Fruit fly (Drosophila melanogaster) whole organism, prepupa: Measurements from ENCODE around the gene Prosbeta4R2.

Experiments used
- CG10631 ChIP-seq: fragments of 200-800 bp; sonication (Bioruptor generic); optimal IDR thresholded peaks from 2 replicates; lab custom pipeline; 2016; ENCODE audit warnings: missing biosample characterization, missing genetic modification characterization
- CG10669 ChIP-seq: fragments of 200-800 bp; sonication (Bioruptor generic); optimal IDR thresholded peaks from 3 replicates; lab custom pipeline; 2018; ENCODE audit warnings: missing biosample characterization, mild to moderate bottlenecking, missing genetic modification characterization, moderate library complexity
- CG11294 ChIP-seq: fragments of 200-800 bp; sonication (Bioruptor generic); IDR thresholded peaks from 2 replicates; pipeline ENCODE4 v1.3.6; 2022; ENCODE audit warnings: missing biosample characterization, missing genetic modification characterization
- CG11762 ChIP-seq: fragments of 200-800 bp; sonication (Bioruptor generic); optimal IDR thresholded peaks from 3 replicates; lab custom pipeline; 2016; ENCODE audit warnings: missing biosample characterization, missing genetic modification characterization; ENCODE audit not compliant: insufficient read depth
- CG15336 ChIP-seq: fragments of 200-800 bp; sonication (Bioruptor generic); IDR thresholded peaks from 2 replicates; pipeline ENCODE4 v1.3.6; 2022; ENCODE audit warnings: missing biosample characterization, missing genetic modification characterization
- CG16779 ChIP-seq: fragments of 200-800 bp; sonication (Bioruptor generic); optimal IDR thresholded peaks from 3 replicates; lab custom pipeline; 2017; ENCODE audit warnings: missing biosample characterization, mild to moderate bottlenecking, missing genetic modification characterization
- CG31627 ChIP-seq: fragments of 200-800 bp; sonication (Bioruptor generic); optimal IDR thresholded peaks from 3 replicates; lab custom pipeline; 2016; ENCODE audit warnings: missing biosample characterization, missing genetic modification characterization
- CG32006 ChIP-seq: fragments of 200-800 bp; sonication (Bioruptor generic); optimal IDR thresholded peaks from 3 replicates; lab custom pipeline; 2017; ENCODE audit warnings: missing biosample characterization, mild to moderate bottlenecking, missing genetic modification characterization
- CG34406 ChIP-seq: fragments of 200-800 bp; sonication (Bioruptor generic); optimal IDR thresholded peaks from 3 replicates; lab custom pipeline; 2016; ENCODE audit warnings: missing biosample characterization, missing genetic modification characterization
- CG3919 ChIP-seq: fragments of 200-800 bp; sonication (Bioruptor generic); optimal IDR thresholded peaks from 3 replicates; lab custom pipeline; 2016; ENCODE audit warnings: missing biosample characterization, missing genetic modification characterization
- CG6276 ChIP-seq: fragments of 200-800 bp; sonication (Bioruptor generic); optimal IDR thresholded peaks from 2 replicates; lab custom pipeline; 2017; ENCODE audit warnings: missing biosample characterization, mild to moderate bottlenecking, missing genetic modification characterization
- CG6808 ChIP-seq: fragments of 200-800 bp; sonication (Bioruptor generic); optimal IDR thresholded peaks from 3 replicates; lab custom pipeline; 2017; ENCODE audit warnings: missing biosample characterization, missing genetic modification characterization, mild to moderate bottlenecking, moderate library complexity, missing genetic modification reagents
- CG6854 ChIP-seq: fragments of 200-800 bp; sonication (Bioruptor generic); optimal IDR thresholded peaks from 2 replicates; lab custom pipeline; 2017; ENCODE audit warnings: missing biosample characterization, mild to moderate bottlenecking, missing genetic modification characterization
- CG7368 ChIP-seq: fragments of 200-800 bp; sonication (Bioruptor generic); optimal IDR thresholded peaks from 3 replicates; lab custom pipeline; 2016; ENCODE audit warnings: missing biosample characterization, missing genetic modification characterization
- CG9139 ChIP-seq: fragments of 200-800 bp; sonication (Bioruptor generic); optimal IDR thresholded peaks from 3 replicates; lab custom pipeline; 2017; ENCODE audit warnings: missing biosample characterization, mild to moderate bottlenecking, missing genetic modification characterization
- Eip78C ChIP-seq: fragments of 200-800 bp; sonication (Bioruptor generic); peaks from one replicate; lab custom pipeline; 2016; ENCODE audit warnings: missing biosample characterization, missing genetic modification characterization
- Eip93F ChIP-seq: fragments of 200-800 bp; sonication (Bioruptor generic); optimal IDR thresholded peaks from 2 replicates; lab custom pipeline; 2016; ENCODE audit warnings: missing biosample characterization, mild to moderate bottlenecking, missing genetic modification characterization
- Ets21C ChIP-seq: fragments of 200-800 bp; sonication (Bioruptor generic); optimal IDR thresholded peaks from 3 replicates; lab custom pipeline; 2016; ENCODE audit warnings: missing biosample characterization, missing genetic modification characterization
- Ets96B ChIP-seq: fragments of 200-800 bp; optimal IDR thresholded peaks from 2 replicates; lab custom pipeline; 2019; ENCODE audit warnings: missing biosample characterization, mild to moderate bottlenecking, missing genetic modification characterization, moderate library complexity
- Gug ChIP-seq: fragments of 200-800 bp; sonication (Bioruptor generic); IDR thresholded peaks from 2 replicates; pipeline ENCODE4 v1.3.6; 2022; ENCODE audit warnings: missing biosample characterization, missing genetic modification characterization
- Hr38 ChIP-seq: sonication (Bioruptor generic); optimal IDR thresholded peaks from 2 replicates; lab custom pipeline; 2016; ENCODE audit warnings: missing biosample characterization, missing genetic modification characterization
- Hr39 ChIP-seq: fragments of 200-800 bp; sonication (Bioruptor generic); optimal IDR thresholded peaks from 2 replicates; lab custom pipeline; 2016; ENCODE audit warnings: missing biosample characterization, missing genetic modification characterization
- Hr4 ChIP-seq: fragments of 200-800 bp; sonication (Bioruptor generic); optimal IDR thresholded peaks from 3 replicates; lab custom pipeline; 2016; ENCODE audit warnings: missing biosample characterization, missing genetic modification characterization
- Met ChIP-seq: fragments of 200-800 bp; sonication (Bioruptor generic); optimal IDR thresholded peaks from 3 replicates; lab custom pipeline; 2016; ENCODE audit warnings: missing biosample characterization, missing genetic modification characterization
- OdsH ChIP-seq: fragments of 200-800 bp; sonication (Bioruptor generic); optimal IDR thresholded peaks from 3 replicates; lab custom pipeline; 2016; ENCODE audit warnings: missing biosample characterization, missing genetic modification characterization
- Smox ChIP-seq: fragments of 200-800 bp; sonication (Bioruptor generic); optimal IDR thresholded peaks from 3 replicates; lab custom pipeline; 2016; ENCODE audit warnings: missing biosample characterization, missing genetic modification characterization
- Sox102F ChIP-seq: fragments of 200-800 bp; sonication (Bioruptor generic); optimal IDR thresholded peaks from 2 replicates; lab custom pipeline; 2016; ENCODE audit warnings: missing biosample characterization, mild to moderate bottlenecking, missing genetic modification characterization
- Sox15 ChIP-seq: fragments of 200-800 bp; sonication (Bioruptor generic); optimal IDR thresholded peaks from 3 replicates; lab custom pipeline; 2016; ENCODE audit warnings: missing biosample characterization, missing genetic modification characterization
- acj6 ChIP-seq: fragments of 200-800 bp; sonication (Bioruptor generic); optimal IDR thresholded peaks from 3 replicates; lab custom pipeline; 2016; ENCODE audit warnings: missing biosample characterization, missing genetic modification characterization
- cyc ChIP-seq: fragments of 200-800 bp; sonication (Bioruptor generic); optimal IDR thresholded peaks from 3 replicates; lab custom pipeline; 2016; ENCODE audit warnings: missing biosample characterization, missing genetic modification characterization
- fd59A ChIP-seq: fragments of 200-800 bp; sonication (Bioruptor generic); optimal IDR thresholded peaks from 2 replicates; lab custom pipeline; 2017; ENCODE audit warnings: missing biosample characterization, mild to moderate bottlenecking, missing genetic modification characterization, missing genetic modification reagents
- fd85E ChIP-seq: fragments of 200-800 bp; sonication (Bioruptor generic); optimal IDR thresholded peaks from 3 replicates; lab custom pipeline; 2016; ENCODE audit warnings: missing biosample characterization, missing genetic modification characterization
- fkh ChIP-seq: fragments of 200-800 bp; sonication (Bioruptor generic); optimal IDR thresholded peaks from 3 replicates; lab custom pipeline; 2017; ENCODE audit warnings: missing biosample characterization, mild to moderate bottlenecking, missing genetic modification characterization, moderate library complexity
- lz ChIP-seq: fragments of 200-800 bp; sonication (Bioruptor generic); optimal IDR thresholded peaks from 3 replicates; lab custom pipeline; 2016; ENCODE audit warnings: missing biosample characterization, missing genetic modification characterization
- pdm3 ChIP-seq: fragments of 200-800 bp; sonication (Bioruptor generic); optimal IDR thresholded peaks from 3 replicates; lab custom pipeline; 2016; ENCODE audit warnings: missing biosample characterization, missing genetic modification characterization
- salr ChIP-seq, 2 experiments: fragments of 200-800 bp; sonication (Bioruptor generic); optimal IDR thresholded peaks; 3 replicates each; lab custom pipeline; 2016 to 2018; ENCODE audit warnings: missing biosample characterization in 2 of 2, missing genetic modification characterization in 2 of 2, mild to moderate bottlenecking in 1 of 2
- spab ChIP-seq: fragments of 200-800 bp; sonication (Bioruptor generic); optimal IDR thresholded peaks from 2 replicates; lab custom pipeline; 2017; ENCODE audit warnings: missing biosample characterization, mild to moderate bottlenecking, missing genetic modification characterization, missing genetic modification reagents
- ss ChIP-seq, 2 experiments: fragments of 200-800 bp; sonication (Bioruptor generic); optimal IDR thresholded peaks; 2 replicates in 1 of 2; 3 replicates in 1 of 2; lab custom pipeline; 2017 to 2018; ENCODE audit warnings: mild to moderate bottlenecking in 2 of 2, missing biosample characterization in 2 of 2, missing genetic modification characterization in 2 of 2, moderate library complexity in 1 of 2
- svp ChIP-seq: fragments of 200-800 bp; sonication (Bioruptor generic); peaks from one replicate; lab custom pipeline; 2016; ENCODE audit warnings: missing biosample characterization, missing genetic modification characterization
- vri ChIP-seq: fragments of 200-800 bp; sonication (Bioruptor generic); optimal IDR thresholded peaks from 3 replicates; lab custom pipeline; 2016; ENCODE audit warnings: missing biosample characterization, mild to moderate bottlenecking, missing genetic modification characterization

Prosbeta4R2 gene

dm6 chr2L:2655094-2655493 is at the start of gene Prosbeta4R2:
Gene Prosbeta4R2, plus strand, starts transcription at chr2L:2655394.
- TF ChIP-seq CG11762 (GFP tag; lab: Kevin White, UChicago), result no peak
- TF ChIP-seq acj6 (GFP tag; lab: Kevin White, UChicago), result no peak
- no peak for TF ChIP-seq fkh (GFP tag; lab: Kevin White, UChicago)
- TF ChIP-seq, all 60 proteins: peak for 0

dm6 chr2L:2606725-2607124 is 48.5 kb upstream of the Prosbeta4R2 start:
- TF ChIP-seq Smox (GFP tag; lab: Kevin White, UChicago), result peak; percentile 5
- TF ChIP-seq salr (GFP tag; optimal IDR thresholded peaks at IDR 0.05; lab: Kevin White, UChicago), result no peak
- no peak for TF ChIP-seq CG6276
- no peak for TF ChIP-seq vri (GFP tag; lab: Kevin White, UChicago)
- no peak for TF ChIP-seq CG7368 (GFP tag; lab: Kevin White, UChicago)
- no peak for TF ChIP-seq Eip93F (GFP tag; lab: Kevin White, UChicago)
- TF ChIP-seq ss (GFP tag; optimal IDR thresholded peaks at IDR 0.05; lab: Kevin White, UChicago), result no peak
- no peak for TF ChIP-seq CG6854 (GFP tag; lab: Kevin White, UChicago)
- peak; percentile 10 for TF ChIP-seq lz (GFP tag; lab: Kevin White, UChicago)
- TF ChIP-seq Eip78C, result peak; percentile 64
- peak; percentile 3 for TF ChIP-seq Ets96B (tag; lab: Kevin White, UChicago)
- peak; percentile 15 for TF ChIP-seq cyc (GFP tag; lab: Kevin White, UChicago)
- no peak for TF ChIP-seq fd59A (GFP tag; lab: Kevin White, UChicago)
- no peak for TF ChIP-seq spab (GFP tag; lab: Kevin White, UChicago)
- TF ChIP-seq Met (GFP tag; lab: Kevin White, UChicago), result peak; percentile 30
- no peak for TF ChIP-seq CG34406 (GFP tag; lab: Kevin White, UChicago)
- TF ChIP-seq Ets21C (GFP tag; lab: Kevin White, UChicago), result peak; percentile 3
- no peak for TF ChIP-seq CG11294 (GFP tag; lab: Robert Waterston, UW)
- TF ChIP-seq OdsH (GFP tag; lab: Kevin White, UChicago), result peak; percentile 13
- TF ChIP-seq Gug, result no peak
- TF ChIP-seq pdm3, result peak; percentile 36
- TF ChIP-seq acj6 (GFP tag; lab: Kevin White, UChicago), result peak; percentile 12
- TF ChIP-seq Hr39 (GFP tag; lab: Kevin White, UChicago), result peak; percentile 34
- TF ChIP-seq Hr4, result no peak
- peak; percentile 4 for TF ChIP-seq CG3919 (GFP tag; lab: Kevin White, UChicago)
- peak; percentile 25 for TF ChIP-seq CG10669 (GFP tag; lab: Kevin White, UChicago)
- no peak for TF ChIP-seq fd85E (GFP tag; lab: Kevin White, UChicago)
- no peak for TF ChIP-seq CG10631 (GFP tag; lab: Kevin White, UChicago)
- TF ChIP-seq CG31627, result peak; percentile 18
- no peak for TF ChIP-seq Hr38
- TF ChIP-seq CG6808 (GFP tag; lab: Kevin White, UChicago), result no peak
- TF ChIP-seq CG15336 (GFP tag; lab: Robert Waterston, UW), result no peak
- TF ChIP-seq CG16779 (tag; lab: Kevin White, UChicago), result no peak
- TF ChIP-seq svp (GFP tag; lab: Kevin White, UChicago), result peak; percentile 72
- no peak for TF ChIP-seq Sox15 (GFP tag; lab: Kevin White, UChicago)
- no peak for TF ChIP-seq CG32006 (GFP tag; lab: Kevin White, UChicago)
- TF ChIP-seq CG11762 (GFP tag; lab: Kevin White, UChicago), result no peak
- peak; percentile 9 for TF ChIP-seq Sox102F (GFP tag; lab: Kevin White, UChicago)

dm6 chr2L:2609694-2610093 is 45.5 kb upstream of the Prosbeta4R2 start, which contains the start of gene CG15395:
Gene CG15395, plus strand, starts transcription at chr2L:2609994.
- TF ChIP-seq CG9139 (GFP tag; lab: Kevin White, UChicago) (no peak), Eip78C (no peak)
